Worm (Caenorhabditis elegans): ENCODE measurements around the gene efl-1.

- no peak for TF ChIP-seq fkh-10 (GFP tag; optimal IDR thresholded peaks at IDR 0.05)
- TF ChIP-seq nhr-77 (tag; optimal IDR thresholded peaks at IDR 0.05), result no peak
- no peak for TF ChIP-seq sptf-1 (tag; optimal IDR thresholded peaks at IDR 0.05)
- no peak for TF ChIP-seq blmp-1 (tag; optimal IDR thresholded peaks at IDR 0.05)
- TF ChIP-seq lir-3 (tag; optimal IDR thresholded peaks at IDR 0.05; ENCODE audit: poor library complexity), result no peak
- TF ChIP-seq alr-1 (tag; optimal IDR thresholded peaks at IDR 0.05; ENCODE audit: borderline replicate concordance), result no peak
- TF ChIP-seq ama-1 (optimal IDR thresholded peaks at IDR 0.05), result no peak
- TF ChIP-seq zag-1 (tag; optimal IDR thresholded peaks at IDR 0.05), result no peak
- TF ChIP-seq nhr-84 (tag; optimal IDR thresholded peaks at IDR 0.05), result no peak
- TF ChIP-seq skn-1 (tag; optimal IDR thresholded peaks at IDR 0.05), result no peak
- no peak for TF ChIP-seq sup-37 (GFP tag; optimal IDR thresholded peaks at IDR 0.05)
Observed at ce11 chrV:16980368-16980767, 14.9 kb upstream of the efl-1 start, which contains the start of gene srz-54.
